Worm (Caenorhabditis elegans) whole organism, L3 larva: ENCODE results near the gene F44E7.4.

ENCODE experiments used
- R02D3.7 ChIP-seq: fragments of 150-350 bp; optimal IDR thresholded peaks from 2 replicates; lab custom pipeline; 2014; ENCODE audit warnings: missing biosample characterization, missing genetic modification characterization
- aly-2 ChIP-seq: fragments of 150-350 bp; optimal IDR thresholded peaks from 2 replicates; lab custom pipeline; 2014; ENCODE audit warnings: missing biosample characterization, missing genetic modification characterization
- ama-1 ChIP-seq: fragments of 150-350 bp; optimal IDR thresholded peaks from 2 replicates; lab custom pipeline; 2018
- ceh-16 ChIP-seq: sonication (generic microtip); optimal IDR thresholded peaks from 2 replicates; lab custom pipeline; 2017; ENCODE audit warnings: missing biosample characterization, missing genetic modification characterization
- ceh-28 ChIP-seq: fragments of 150-350 bp; optimal IDR thresholded peaks from 2 replicates; lab custom pipeline; 2014; ENCODE audit warnings: missing biosample characterization, missing genetic modification reagents, missing genetic modification characterization
- ceh-82 ChIP-seq: fragments of 150-350 bp; optimal IDR thresholded peaks from 2 replicates; lab custom pipeline; 2014; ENCODE audit warnings: missing biosample characterization, missing genetic modification characterization
- daf-12 ChIP-seq: fragments of 150-350 bp; optimal IDR thresholded peaks from 2 replicates; lab custom pipeline; 2014; ENCODE audit warnings: missing biosample characterization, missing genetic modification reagents, missing genetic modification characterization
- egl-27 ChIP-seq: sonication (generic microtip); optimal IDR thresholded peaks from 4 replicates; lab custom pipeline; 2017; ENCODE audit warnings: missing biosample characterization, missing genetic modification reagents, missing genetic modification characterization
- egl-5 ChIP-seq: fragments of 150-350 bp; optimal IDR thresholded peaks from 2 replicates; lab custom pipeline; 2017; ENCODE audit warnings: missing biosample characterization, missing genetic modification reagents, missing genetic modification characterization, inconsistent platforms
- elt-1 ChIP-seq: fragments of 150-350 bp; optimal IDR thresholded peaks from 2 replicates; lab custom pipeline; 2014; ENCODE audit warnings: missing biosample characterization, missing genetic modification characterization
- elt-2 ChIP-seq: sonication (generic microtip); optimal IDR thresholded peaks from 2 replicates; lab custom pipeline; 2016; ENCODE audit warnings: missing genetic modification reagents, mild to moderate bottlenecking, missing genetic modification characterization, missing compliant biosample characterization
- elt-3 ChIP-seq, 3 experiments: fragments of 150-350 bp in 1 of 3; sonication (generic microtip) in 2 of 3; optimal IDR thresholded peaks; 2 replicates in 2 of 3; 4 replicates in 1 of 3; lab custom pipeline; 2014 to 2017; ENCODE audit warnings: missing biosample characterization in 3 of 3, missing genetic modification characterization in 3 of 3
- fkh-2 ChIP-seq: fragments of 150-350 bp; optimal IDR thresholded peaks from 2 replicates; lab custom pipeline; 2014; ENCODE audit warnings: missing biosample characterization, missing genetic modification reagents, missing genetic modification characterization
- fos-1 ChIP-seq: fragments of 150-350 bp; optimal IDR thresholded peaks from 2 replicates; lab custom pipeline; 2014; ENCODE audit warnings: missing biosample characterization, missing genetic modification characterization
- jun-1 ChIP-seq: fragments of 150-350 bp; optimal IDR thresholded peaks from 2 replicates; lab custom pipeline; 2014; ENCODE audit warnings: missing biosample characterization, missing genetic modification reagents, missing genetic modification characterization
- lin-15B ChIP-seq: fragments of 150-350 bp; optimal IDR thresholded peaks from 2 replicates; lab custom pipeline; 2014; ENCODE audit warnings: missing biosample characterization, missing genetic modification characterization
- lin-39 ChIP-seq: fragments of 150-350 bp; optimal IDR thresholded peaks from 2 replicates; lab custom pipeline; 2018; ENCODE audit warnings: missing biosample characterization, missing genetic modification reagents, missing genetic modification characterization
- lsy-12 ChIP-seq: sonication (generic microtip); optimal IDR thresholded peaks from 2 replicates; lab custom pipeline; 2016; ENCODE audit warnings: mild to moderate bottlenecking, missing genetic modification characterization, missing compliant biosample characterization
- mdl-1 ChIP-seq: fragments of 150-350 bp; optimal IDR thresholded peaks from 2 replicates; lab custom pipeline; 2014; ENCODE audit warnings: missing biosample characterization, missing genetic modification characterization
- mml-1 ChIP-seq: fragments of 150-350 bp; sonication (generic microtip); optimal IDR thresholded peaks from 3 replicates; lab custom pipeline; 2014; ENCODE audit warnings: missing biosample characterization, missing genetic modification characterization
- nfya-1 ChIP-seq: sonication (generic microtip); optimal IDR thresholded peaks from 2 replicates; lab custom pipeline; 2017; ENCODE audit warnings: missing genetic modification characterization, mild to moderate bottlenecking, missing compliant biosample characterization, antibody characterized with exemption, moderate library complexity; ENCODE audit not compliant: insufficient read depth
- nhr-11 ChIP-seq: fragments of 150-350 bp; optimal IDR thresholded peaks from 2 replicates; lab custom pipeline; 2014; ENCODE audit warnings: missing biosample characterization, missing genetic modification characterization
- nhr-23 ChIP-seq: fragments of 150-350 bp; optimal IDR thresholded peaks from 2 replicates; lab custom pipeline; 2014; ENCODE audit warnings: missing biosample characterization, missing genetic modification reagents, missing genetic modification characterization
- nhr-25 ChIP-seq: sonication (generic microtip); optimal IDR thresholded peaks from 2 replicates; lab custom pipeline; 2017; ENCODE audit warnings: missing biosample characterization, missing genetic modification characterization
- nhr-43 ChIP-seq: sonication (generic microtip); optimal IDR thresholded peaks from 2 replicates; lab custom pipeline; 2016; ENCODE audit warnings: mild to moderate bottlenecking, missing genetic modification characterization, missing compliant biosample characterization; ENCODE audit not compliant: poor library complexity, severe bottlenecking
- nhr-67 ChIP-seq: fragments of 150-350 bp; optimal IDR thresholded peaks from 2 replicates; lab custom pipeline; 2014; ENCODE audit warnings: missing biosample characterization, missing genetic modification characterization
- nhr-76 ChIP-seq: fragments of 150-350 bp; sonication (generic microtip); optimal IDR thresholded peaks from 5 replicates; lab custom pipeline; 2014; ENCODE audit warnings: missing biosample characterization, missing genetic modification characterization
- nhr-77 ChIP-seq: fragments of 150-350 bp; optimal IDR thresholded peaks from 2 replicates; lab custom pipeline; 2014; ENCODE audit warnings: missing biosample characterization, missing genetic modification characterization
- pha-4 ChIP-seq: fragments of 150-350 bp; optimal IDR thresholded peaks from 2 replicates; lab custom pipeline; 2014; ENCODE audit warnings: missing biosample characterization, missing genetic modification reagents, missing genetic modification characterization
- pqm-1 ChIP-seq: fragments of 150-350 bp; optimal IDR thresholded peaks from 2 replicates; lab custom pipeline; 2017; ENCODE audit warnings: missing biosample characterization, missing genetic modification characterization, inconsistent platforms
- sea-2 ChIP-seq: fragments of 150-350 bp; sonication (generic microtip); optimal IDR thresholded peaks from 4 replicates; lab custom pipeline; 2014; ENCODE audit warnings: missing biosample characterization, missing genetic modification reagents, missing genetic modification characterization
- skn-1 ChIP-seq: fragments of 150-350 bp; optimal IDR thresholded peaks from 2 replicates; lab custom pipeline; 2014; ENCODE audit warnings: missing biosample characterization, missing genetic modification characterization
- tbx-2 ChIP-seq: sonication (generic microtip); optimal IDR thresholded peaks from 2 replicates; lab custom pipeline; 2016; ENCODE audit warnings: mild to moderate bottlenecking, missing genetic modification characterization, missing compliant biosample characterization
- unc-39 ChIP-seq: sonication (generic microtip); optimal IDR thresholded peaks from 4 replicates; lab custom pipeline; 2017; ENCODE audit warnings: missing biosample characterization, missing genetic modification characterization
- unc-62 ChIP-seq: fragments of 150-350 bp; sonication (generic microtip); optimal IDR thresholded peaks from 4 replicates; lab custom pipeline; 2014; ENCODE audit warnings: missing biosample characterization, missing genetic modification reagents, missing genetic modification characterization
- zag-1 ChIP-seq: fragments of 150-350 bp; optimal IDR thresholded peaks from 2 replicates; lab custom pipeline; 2014; ENCODE audit warnings: missing biosample characterization, missing genetic modification characterization
- ztf-11 ChIP-seq: fragments of 150-350 bp; optimal IDR thresholded peaks from 2 replicates; lab custom pipeline; 2014; ENCODE audit warnings: missing biosample characterization, missing genetic modification characterization
- ztf-4 ChIP-seq: fragments of 150-350 bp; optimal IDR thresholded peaks from 2 replicates; lab custom pipeline; 2014; ENCODE audit warnings: missing biosample characterization, missing genetic modification characterization

Gene F44E7.4

ce11 chrV:5769999-5770398 is 6.8 kb downstream of the F44E7.4 start:
- TF ChIP-seq elt-1 (tag; lab: Kevin White, UChicago) (no peak), zag-1 (no peak), R02D3.7 (tag; lab: Kevin White, UChicago) (no peak), nhr-11 (tag; lab: Kevin White, UChicago) (no peak), elt-2 (tag; lab: Kevin White, UChicago) (no peak), nhr-25 (tag; lab: Kevin White, UChicago) (no peak), nhr-23 (peak; percentile 14)

ce11 chrV:5769500-5769899 is 7.3 kb downstream of the F44E7.4 start:
- TF ChIP-seq pqm-1 (tag; lab: Kevin White, UChicago) (peak; percentile 69), lin-15B (tag; lab: Kevin White, UChicago) (no peak), unc-39 (tag; lab: Kevin White, UChicago) (no peak), fos-1 (no peak), elt-2 (tag; lab: Kevin White, UChicago) (peak; percentile 81), fkh-2 (no peak), nhr-67 (tag; lab: Kevin White, UChicago) (no peak), skn-1 (no peak), pha-4 (tag; lab: Kevin White, UChicago) (no peak), nhr-43 (tag; lab: Kevin White, UChicago) (no peak)

ce11 chrV:5768292-5768695 is 8.5 kb downstream of the F44E7.4 start:
- peak; percentile 56 for TF ChIP-seq jun-1 (tag; lab: Kevin White, UChicago)
- TF ChIP-seq ztf-11 (tag; lab: Kevin White, UChicago) = no peak
- no peak for TF ChIP-seq ceh-16 (tag; lab: Kevin White, UChicago)
- TF ChIP-seq nhr-25 (tag; lab: Kevin White, UChicago) = peak; percentile 62
- no peak for TF ChIP-seq lin-15B (tag; lab: Kevin White, UChicago)
- TF ChIP-seq ztf-4 (tag; lab: Kevin White, UChicago) = no peak
- TF ChIP-seq mml-1 (tag; lab: Kevin White, UChicago) = peak; percentile 63
- peak; percentile 95 for TF ChIP-seq nhr-23
- TF ChIP-seq lin-39 (tag; lab: Kevin White, UChicago) = peak; percentile 42
- peak; percentile 88 for TF ChIP-seq nhr-43 (tag; lab: Kevin White, UChicago)
- TF ChIP-seq elt-3 (tag; optimal IDR thresholded peaks at IDR 0.05; lab: Kevin White, UChicago) = peak in 2 of 3 experiments; percentile 18 to 63
- no peak for TF ChIP-seq nhr-77 (tag; lab: Kevin White, UChicago)
- TF ChIP-seq ceh-28 (tag; lab: Kevin White, UChicago) = peak; percentile 54
- peak; percentile 87 for TF ChIP-seq elt-2 (tag; lab: Kevin White, UChicago)
- TF ChIP-seq lsy-12 (tag; lab: Kevin White, UChicago) = no peak
- no peak for TF ChIP-seq daf-12 (tag; lab: Kevin White, UChicago)
- peak; percentile 24 for TF ChIP-seq egl-5 (tag; lab: Kevin White, UChicago)
- peak; percentile 45 for TF ChIP-seq egl-27 (tag; lab: Kevin White, UChicago)
- no peak for TF ChIP-seq ama-1 (lab: Kevin White, UChicago)
- TF ChIP-seq mdl-1 (tag; lab: Kevin White, UChicago) = peak; percentile 7
- peak; percentile 42 for TF ChIP-seq nfya-1 (tag; lab: Kevin White, UChicago)
- no peak for TF ChIP-seq fos-1
- no peak for TF ChIP-seq nhr-76
- TF ChIP-seq unc-62 (GFP tag; lab: Kevin White, UChicago) = peak; percentile 45
- TF ChIP-seq aly-2 = no peak
- TF ChIP-seq elt-1 (tag; lab: Kevin White, UChicago) = peak; percentile 20
- no peak for TF ChIP-seq skn-1
- no peak for TF ChIP-seq sea-2 (GFP tag; lab: Kevin White, UChicago)
- peak; percentile 32 for TF ChIP-seq tbx-2 (tag; lab: Kevin White, UChicago)
- TF ChIP-seq nhr-11 (tag; lab: Kevin White, UChicago) = no peak
- TF ChIP-seq pqm-1 (tag; lab: Kevin White, UChicago) = peak; percentile 72

- TF ChIP-seq pqm-1 (tag; lab: Kevin White, UChicago) = peak; percentile 76
- no peak for TF ChIP-seq sea-2 (GFP tag; lab: Kevin White, UChicago)
- no peak for TF ChIP-seq elt-3 (tag; optimal IDR thresholded peaks at IDR 0.05; lab: Kevin White, UChicago)
- TF ChIP-seq lin-15B (tag; lab: Kevin White, UChicago) = no peak
- TF ChIP-seq elt-2 (tag; lab: Kevin White, UChicago) = peak; percentile 74
- TF ChIP-seq ceh-16 (tag; lab: Kevin White, UChicago) = no peak
- no peak for TF ChIP-seq mml-1 (tag; lab: Kevin White, UChicago)
- no peak for TF ChIP-seq ceh-82 (tag; lab: Kevin White, UChicago)
- TF ChIP-seq aly-2 = no peak
- TF ChIP-seq nhr-23 = no peak
- peak; percentile 18 for TF ChIP-seq pha-4 (tag; lab: Kevin White, UChicago)
- TF ChIP-seq zag-1 = no peak
Measured at ce11 chrV:5765081-5765480, 11.7 kb downstream of the F44E7.4 start, which contains the start of gene pgph-2. Gene pgph-2 (plus strand): TSS chrV:5765127.
